Fruit fly (Drosophila melanogaster) whole organism, wandering third instar larva: Measurements from ENCODE around the gene Spn75F.

Experiments used
- Dif ChIP-seq: fragments of 200-275, 200-300 bp; sonication (Bioruptor generic); optimal IDR thresholded peaks from 2 replicates; lab custom pipeline; 2018; ENCODE audit warnings: missing biosample characterization, missing genetic modification characterization; ENCODE audit not compliant: partially characterized antibody
- Rel ChIP-seq, 2 experiments: fragments of 200-800 bp; sonication (Bioruptor generic) in 1 of 2; optimal IDR thresholded peaks; 2 replicates in 1 of 2; 3 replicates in 1 of 2; lab custom pipeline; 2016 to 2019; ENCODE audit warnings: mild to moderate bottlenecking in 2 of 2, missing biosample characterization in 2 of 2, missing genetic modification characterization in 2 of 2, moderate library complexity in 1 of 2
- Sp1 ChIP-seq: fragments of 200-800 bp; sonication (Bioruptor generic); optimal IDR thresholded peaks from 3 replicates; lab custom pipeline; 2019; ENCODE audit warnings: missing biosample characterization, mild to moderate bottlenecking, missing genetic modification characterization, moderate library complexity
- dl ChIP-seq, 2 experiments: fragments of 175-275, 200-275 bp in 1 of 2; fragments of 200-275 bp in 1 of 2; sonication (Bioruptor generic); optimal IDR thresholded peaks; lab custom pipeline; 2018; ENCODE audit warnings: mild to moderate bottlenecking in 2 of 2, missing biosample characterization in 2 of 2, missing genetic modification characterization in 2 of 2, moderate library complexity in 2 of 2; ENCODE audit not compliant: partially characterized antibody in 2 of 2, insufficient read depth in 1 of 2
- dmrt93B ChIP-seq: fragments of 200-800 bp; sonication (Bioruptor generic); optimal IDR thresholded peaks from 2 replicates; lab custom pipeline; 2018; ENCODE audit warnings: missing biosample characterization, mild to moderate bottlenecking, missing genetic modification characterization
- ey ChIP-seq: fragments of 200-800 bp; sonication (Bioruptor generic); optimal IDR thresholded peaks from 2 replicates; lab custom pipeline; 2016; ENCODE audit warnings: missing biosample characterization, missing genetic modification characterization
- fru ChIP-seq: fragments of 200-800 bp; sonication (Bioruptor generic); optimal IDR thresholded peaks from 3 replicates; lab custom pipeline; 2016; ENCODE audit warnings: missing biosample characterization, mild to moderate bottlenecking, missing genetic modification characterization
- psq ChIP-seq: fragments of 200-800 bp; sonication (Bioruptor generic); optimal IDR thresholded peaks from 3 replicates; lab custom pipeline; 2017; ENCODE audit warnings: missing biosample characterization, mild to moderate bottlenecking, missing genetic modification characterization, moderate library complexity
- woc ChIP-seq: sonication (Bioruptor generic); optimal IDR thresholded peaks from 2 replicates; lab custom pipeline; 2016; ENCODE audit warnings: missing biosample characterization, mild to moderate bottlenecking, missing genetic modification characterization

Gene Spn75F

DNA sequence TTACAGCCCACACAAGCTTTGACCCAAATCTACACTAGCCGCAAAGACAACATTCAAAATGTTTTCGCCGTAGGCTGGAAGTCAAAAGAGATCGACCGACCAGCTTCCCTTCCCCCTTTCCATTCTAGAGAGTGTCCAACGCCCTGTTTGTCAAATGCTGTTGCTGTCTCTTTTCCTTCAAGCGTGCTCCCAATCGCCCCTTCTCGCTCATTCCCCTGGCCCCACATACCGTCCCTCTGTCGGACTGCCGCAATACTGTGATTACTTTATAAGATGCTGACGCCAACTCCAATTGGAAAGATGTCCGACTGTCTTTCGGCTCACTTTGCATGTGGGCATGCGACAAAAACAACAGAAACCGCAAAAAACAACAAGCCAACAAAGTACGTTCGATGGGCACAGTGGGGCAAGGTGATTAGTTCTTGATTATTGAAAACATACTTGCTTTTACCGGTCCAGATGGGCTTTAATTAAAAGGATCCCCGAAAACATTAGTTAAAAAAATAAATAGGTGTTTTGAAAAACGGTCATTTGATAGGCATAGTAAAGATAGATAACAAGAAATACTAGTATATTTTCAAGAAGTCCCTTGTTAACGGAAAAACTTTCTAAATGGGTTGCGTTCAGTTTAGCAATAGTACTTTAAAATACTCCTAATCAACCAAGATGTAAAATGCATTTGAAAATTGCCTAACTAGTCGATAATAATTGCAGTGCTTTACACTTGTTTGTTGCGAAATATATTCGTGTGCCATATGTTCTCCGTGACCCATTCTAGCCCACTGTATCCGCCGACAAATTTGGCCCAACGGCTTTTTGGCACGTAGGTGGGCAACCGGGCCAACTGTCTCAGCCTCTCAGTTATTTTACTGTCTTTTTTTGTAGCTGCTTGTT lies 49.4 kb downstream of the Spn75F start (continued):
- peak; percentile 77 for TF ChIP-seq fru (GFP tag; lab: Kevin White, UChicago)
- TF ChIP-seq woc (GFP tag; lab: Kevin White, UChicago): peak; percentile 66
- TF ChIP-seq dmrt93B (GFP tag; lab: Kevin White, UChicago): peak; percentile 60

- TF ChIP-seq Dif (GFP tag; lab: Kevin White, UChicago) (peak; percentile 38), Sp1 (peak; percentile 10), dl (GFP tag; optimal IDR thresholded peaks at IDR 0.05; lab: Kevin White, UChicago; ENCODE audit: insufficient read depth in 1 of 2, partially characterized antibody in 2 of 2) (no peak), psq (GFP tag; lab: Kevin White, UChicago) (peak; percentile 93), Rel (GFP tag; optimal IDR thresholded peaks at IDR 0.05; lab: Kevin White, UChicago) (no peak), Rel (tag; optimal IDR thresholded peaks at IDR 0.05; lab: Kevin White, UChicago) (peak; percentile 17), ey (no peak), fru (GFP tag; lab: Kevin White, UChicago) (peak; percentile 41)
- TF ChIP-seq, all 38 proteins: peak for 5
Measured at dm6 chr3L:19079067-19079466, 50.4 kb downstream of the Spn75F start.
